Fruit fly (Drosophila melanogaster) whole organism, wandering third instar larva: ENCODE results near the gene AhcyL2.
A peak's percentile ranks its signal among the peaks of the same experiment; 100 is the strongest.

Experiments used
- Abd-B ChIP-seq: fragments of >200 bp; optimal IDR thresholded peaks from 2 replicates; lab custom pipeline; 2017; ENCODE audit warnings: missing biosample characterization, missing genetic modification characterization
- CG32264 ChIP-seq: fragments of 200-800 bp; sonication (Bioruptor generic); optimal IDR thresholded peaks from 2 replicates; lab custom pipeline; 2016; ENCODE audit warnings: missing biosample characterization, missing genetic modification characterization
- CG9705 ChIP-seq: fragments of 200-800 bp; sonication (Bioruptor generic); optimal IDR thresholded peaks from 2 replicates; lab custom pipeline; 2018; ENCODE audit warnings: missing biosample characterization, mild to moderate bottlenecking, missing genetic modification characterization
- CrebA ChIP-seq: fragments of 200-800 bp; sonication (Bioruptor generic); optimal IDR thresholded peaks from 2 replicates; lab custom pipeline; 2016; ENCODE audit warnings: missing biosample characterization, mild to moderate bottlenecking, missing genetic modification characterization, borderline replicate concordance
- Dfd ChIP-seq: fragments of >200 bp; optimal IDR thresholded peaks from 2 replicates; lab custom pipeline; 2017; ENCODE audit warnings: missing biosample characterization, missing genetic modification characterization
- GATAd ChIP-seq: sonication (Bioruptor generic); optimal IDR thresholded peaks from 2 replicates; lab custom pipeline; 2016; ENCODE audit warnings: missing biosample characterization, missing genetic modification characterization
- HLH106 ChIP-seq: fragments of 200-800 bp; optimal IDR thresholded peaks from 3 replicates; lab custom pipeline; 2019; ENCODE audit warnings: missing biosample characterization, mild to moderate bottlenecking, missing genetic modification characterization, moderate library complexity
- Hnf4 ChIP-seq: fragments of 200-800 bp; sonication (Bioruptor generic); optimal IDR thresholded peaks from 2 replicates; lab custom pipeline; 2016; ENCODE audit warnings: missing biosample characterization, mild to moderate bottlenecking, missing genetic modification characterization
- Hr78 ChIP-seq: fragments of >200 bp; optimal IDR thresholded peaks from 2 replicates; lab custom pipeline; 2017; ENCODE audit warnings: missing biosample characterization, missing genetic modification characterization
- Hr83 ChIP-seq: fragments of 200-300 bp; sonication (Bioruptor generic); optimal IDR thresholded peaks from 2 replicates; lab custom pipeline; 2016; ENCODE audit warnings: missing biosample characterization, mild to moderate bottlenecking, missing genetic modification characterization, moderate library complexity; ENCODE audit not compliant: poor library complexity, severe bottlenecking
- Jra ChIP-seq: sonication (Bioruptor generic); optimal IDR thresholded peaks from 2 replicates; lab custom pipeline; 2016; ENCODE audit warnings: missing biosample characterization, missing genetic modification characterization
- Mio ChIP-seq: sonication (Bioruptor generic); optimal IDR thresholded peaks from 2 replicates; lab custom pipeline; 2016; ENCODE audit warnings: missing biosample characterization, missing genetic modification characterization
- Myc ChIP-seq: fragments of >200 bp; optimal IDR thresholded peaks from 2 replicates; lab custom pipeline; 2017
- N ChIP-seq: fragments of >200 bp; optimal IDR thresholded peaks from 2 replicates; lab custom pipeline; 2018; ENCODE audit warnings: missing biosample characterization, missing external identifiers, missing genetic modification characterization
- OdsH ChIP-seq: fragments of 200-800 bp; sonication (Bioruptor generic); optimal IDR thresholded peaks from 2 replicates; lab custom pipeline; 2016; ENCODE audit warnings: missing biosample characterization, mild to moderate bottlenecking, missing genetic modification characterization
- Rel ChIP-seq, 2 experiments: fragments of 200-800 bp; sonication (Bioruptor generic) in 1 of 2; optimal IDR thresholded peaks; 2 replicates in 1 of 2; 3 replicates in 1 of 2; lab custom pipeline; 2016 to 2019; ENCODE audit warnings: mild to moderate bottlenecking in 2 of 2, missing biosample characterization in 2 of 2, missing genetic modification characterization in 2 of 2, moderate library complexity in 1 of 2
- Sp1 ChIP-seq: fragments of 200-800 bp; sonication (Bioruptor generic); optimal IDR thresholded peaks from 3 replicates; lab custom pipeline; 2019; ENCODE audit warnings: missing biosample characterization, mild to moderate bottlenecking, missing genetic modification characterization, moderate library complexity
- Vsx2 ChIP-seq: fragments of 200-300, 225-300 bp; sonication (Bioruptor generic); optimal IDR thresholded peaks from 2 replicates; lab custom pipeline; 2018; ENCODE audit warnings: missing biosample characterization, missing genetic modification characterization; ENCODE audit not compliant: partially characterized antibody
- br ChIP-seq: fragments of 200-800 bp; sonication (Bioruptor generic); optimal IDR thresholded peaks from 2 replicates; lab custom pipeline; 2016; ENCODE audit warnings: missing biosample characterization, missing genetic modification characterization
- brk ChIP-seq: fragments of 200-800 bp; sonication (Bioruptor generic); optimal IDR thresholded peaks from 2 replicates; lab custom pipeline; 2016; ENCODE audit warnings: missing biosample characterization, mild to moderate bottlenecking, missing genetic modification characterization
- dl ChIP-seq, 2 experiments: fragments of 175-275, 200-275 bp in 1 of 2; fragments of 200-275 bp in 1 of 2; sonication (Bioruptor generic); optimal IDR thresholded peaks; lab custom pipeline; 2018; ENCODE audit warnings: mild to moderate bottlenecking in 2 of 2, missing biosample characterization in 2 of 2, missing genetic modification characterization in 2 of 2, moderate library complexity in 2 of 2; ENCODE audit not compliant: partially characterized antibody in 2 of 2, insufficient read depth in 1 of 2
- dmrt93B ChIP-seq: fragments of 200-800 bp; sonication (Bioruptor generic); optimal IDR thresholded peaks from 2 replicates; lab custom pipeline; 2018; ENCODE audit warnings: missing biosample characterization, mild to moderate bottlenecking, missing genetic modification characterization
- dsf ChIP-seq: sonication (Bioruptor generic); optimal IDR thresholded peaks from 2 replicates; lab custom pipeline; 2016; ENCODE audit warnings: missing biosample characterization, missing genetic modification characterization, borderline replicate concordance
- ey ChIP-seq: fragments of 200-800 bp; sonication (Bioruptor generic); optimal IDR thresholded peaks from 2 replicates; lab custom pipeline; 2016; ENCODE audit warnings: missing biosample characterization, missing genetic modification characterization
- foxo ChIP-seq, 2 experiments: fragments of 200-800 bp; sonication (Bioruptor generic); optimal IDR thresholded peaks; 2 replicates in 1 of 2; 3 replicates in 1 of 2; lab custom pipeline; 2016 to 2017; ENCODE audit warnings: missing biosample characterization in 2 of 2, missing genetic modification characterization in 2 of 2
- fru ChIP-seq: fragments of 200-800 bp; sonication (Bioruptor generic); optimal IDR thresholded peaks from 3 replicates; lab custom pipeline; 2016; ENCODE audit warnings: missing biosample characterization, mild to moderate bottlenecking, missing genetic modification characterization
- h ChIP-seq: fragments of 200-800 bp; sonication (Bioruptor generic); optimal IDR thresholded peaks from 3 replicates; lab custom pipeline; 2016; ENCODE audit warnings: missing biosample characterization, mild to moderate bottlenecking, missing genetic modification characterization
- jim ChIP-seq: fragments of 175-275, 200-325 bp; sonication (Bioruptor generic); optimal IDR thresholded peaks from 2 replicates; lab custom pipeline; 2016; ENCODE audit warnings: missing biosample characterization, mild to moderate bottlenecking, missing genetic modification characterization
- psq ChIP-seq: fragments of 200-800 bp; sonication (Bioruptor generic); optimal IDR thresholded peaks from 3 replicates; lab custom pipeline; 2017; ENCODE audit warnings: missing biosample characterization, mild to moderate bottlenecking, missing genetic modification characterization, moderate library complexity
- rgr ChIP-seq: fragments of 200-800 bp; sonication (Bioruptor generic); optimal IDR thresholded peaks from 3 replicates; lab custom pipeline; 2016; ENCODE audit warnings: missing biosample characterization, mild to moderate bottlenecking, missing genetic modification characterization
- sage ChIP-seq: fragments of 200-800 bp; sonication (Bioruptor generic); optimal IDR thresholded peaks from 2 replicates; lab custom pipeline; 2016; ENCODE audit warnings: missing biosample characterization, mild to moderate bottlenecking, missing genetic modification characterization
- sv ChIP-seq: fragments of 200-800 bp; sonication (Bioruptor generic); optimal IDR thresholded peaks from 3 replicates; lab custom pipeline; 2016; ENCODE audit warnings: missing biosample characterization, missing genetic modification characterization
- tai ChIP-seq: sonication (Bioruptor generic); optimal IDR thresholded peaks from 2 replicates; lab custom pipeline; 2016; ENCODE audit warnings: missing biosample characterization, missing genetic modification characterization
- woc ChIP-seq: sonication (Bioruptor generic); optimal IDR thresholded peaks from 2 replicates; lab custom pipeline; 2016; ENCODE audit warnings: missing biosample characterization, mild to moderate bottlenecking, missing genetic modification characterization

AhcyL2 gene

DNA sequence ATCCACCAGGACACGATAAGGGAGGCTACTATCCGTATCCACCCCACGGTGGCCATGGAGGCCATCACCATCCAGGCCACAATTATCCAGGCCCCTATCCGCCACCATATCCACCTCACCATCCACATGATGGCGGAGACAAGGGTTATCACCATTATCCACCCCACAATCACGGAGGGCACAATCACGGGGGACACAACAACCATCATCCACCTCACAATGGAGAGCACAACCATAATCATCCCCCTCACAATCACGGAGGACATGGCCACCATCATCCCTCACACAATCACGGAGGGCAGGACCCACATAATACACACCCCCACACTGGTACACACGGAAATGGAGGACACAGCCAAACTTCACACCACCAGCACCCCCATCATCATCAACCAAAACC is 47.8 kb upstream of the AhcyL2 start:
- TF ChIP-seq Jra (GFP tag; lab: Kevin White, UChicago) (no peak), Abd-B (GFP tag; lab: Kevin White, UChicago) (no peak), ey (GFP tag; lab: Kevin White, UChicago) (no peak), CG32264 (GFP tag; lab: Kevin White, UChicago) (no peak), tai (GFP tag; lab: Kevin White, UChicago) (no peak), Rel (GFP tag; optimal IDR thresholded peaks at IDR 0.05; lab: Kevin White, UChicago) (no peak), Rel (tag; optimal IDR thresholded peaks at IDR 0.05; lab: Kevin White, UChicago) (no peak), psq (GFP tag; lab: Kevin White, UChicago) (no peak), jim (GFP tag; lab: Kevin White, UChicago) (no peak), GATAd (GFP tag; lab: Kevin White, UChicago) (no peak), br (GFP tag; lab: Kevin White, UChicago) (no peak), Hr78 (GFP tag; lab: Kevin White, UChicago) (no peak), dl (GFP tag; optimal IDR thresholded peaks at IDR 0.05; lab: Kevin White, UChicago; ENCODE audit: insufficient read depth in 1 of 2, partially characterized antibody in 2 of 2) (no peak), rgr (no peak), HLH106 (tag; lab: Kevin White, UChicago) (no peak)

- TF ChIP-seq Vsx2 (GFP tag; lab: Kevin White, UChicago): no peak
- TF ChIP-seq h (GFP tag; lab: Kevin White, UChicago): no peak
- no peak for TF ChIP-seq dl (GFP tag; optimal IDR thresholded peaks at IDR 0.05; lab: Kevin White, UChicago; ENCODE audit: insufficient read depth in 1 of 2, partially characterized antibody in 2 of 2)
- no peak for TF ChIP-seq Mio (GFP tag; lab: Kevin White, UChicago)
- TF ChIP-seq CG32264 (GFP tag; lab: Kevin White, UChicago): no peak
- TF ChIP-seq dsf (GFP tag; lab: Kevin White, UChicago): no peak
- TF ChIP-seq Rel (GFP tag; optimal IDR thresholded peaks at IDR 0.05; lab: Kevin White, UChicago): no peak
- TF ChIP-seq Rel (tag; optimal IDR thresholded peaks at IDR 0.05; lab: Kevin White, UChicago): no peak
- no peak for TF ChIP-seq woc (GFP tag; lab: Kevin White, UChicago)
- no peak for TF ChIP-seq fru (GFP tag; lab: Kevin White, UChicago)
- no peak for TF ChIP-seq Myc (lab: Kevin White, UChicago)
- TF ChIP-seq dmrt93B (GFP tag; lab: Kevin White, UChicago): no peak
- TF ChIP-seq brk (GFP tag; lab: Kevin White, UChicago): no peak
- TF ChIP-seq Hr78 (GFP tag; lab: Kevin White, UChicago): no peak
- TF ChIP-seq tai (GFP tag; lab: Kevin White, UChicago): no peak
- no peak for TF ChIP-seq CrebA (GFP tag; lab: Kevin White, UChicago)
- TF ChIP-seq Abd-B (GFP tag; lab: Kevin White, UChicago): no peak
- TF ChIP-seq rgr: no peak
- TF ChIP-seq N (GFP tag; lab: Kevin White, UChicago): no peak
Observed at dm6 chr3R:17028393-17028792, 46.4 kb upstream of the AhcyL2 start, which contains the start of gene CG5225. Gene CG5225 (plus strand): TSS chr3R:17028693.

DNA sequence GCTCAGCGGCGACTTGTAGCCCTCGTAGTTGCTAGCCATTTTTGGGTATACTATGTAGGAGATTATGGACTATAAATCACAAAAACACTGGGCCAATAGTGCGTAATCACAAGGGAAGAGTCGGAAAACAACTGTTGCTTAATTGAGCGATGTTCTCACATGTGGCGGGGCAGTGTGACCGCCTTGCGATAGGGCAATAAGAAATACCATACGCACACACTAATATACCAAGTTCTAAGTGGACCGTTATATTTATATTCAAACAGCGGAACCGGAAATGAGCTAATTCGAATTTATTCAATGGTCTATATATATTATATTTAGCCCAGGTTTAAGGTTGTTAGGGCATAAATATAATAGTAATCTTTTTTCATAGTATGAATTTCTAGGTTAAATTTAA is 39.0 kb upstream of the AhcyL2 start, which contains the start of gene Adsl:
Gene Adsl, minus strand, starts transcription at position 165 of the 400 bp plus-strand sequence.
- TF ChIP-seq brk (GFP tag; lab: Kevin White, UChicago) (no peak), br (GFP tag; lab: Kevin White, UChicago) (peak; percentile 29), fru (GFP tag; lab: Kevin White, UChicago) (no peak), sv (peak; percentile 15), OdsH (GFP tag; lab: Kevin White, UChicago) (peak; percentile 53), Jra (GFP tag; lab: Kevin White, UChicago) (no peak), sage (GFP tag; lab: Kevin White, UChicago) (peak; percentile 34), Hr83 (peak; percentile 46), HLH106 (tag; lab: Kevin White, UChicago) (peak; percentile 54), Hr78 (GFP tag; lab: Kevin White, UChicago) (no peak), Sp1 (GFP tag; lab: Kevin White, UChicago) (peak; percentile 66), dmrt93B (GFP tag; lab: Kevin White, UChicago) (peak; percentile 63), CG9705 (GFP tag; lab: Kevin White, UChicago) (peak; percentile 65), rgr (no peak), Hnf4 (GFP tag; lab: Kevin White, UChicago) (peak; percentile 38), Dfd (no peak), psq (GFP tag; lab: Kevin White, UChicago) (no peak), h (GFP tag; lab: Kevin White, UChicago) (peak; percentile 57), CrebA (GFP tag; lab: Kevin White, UChicago) (peak; percentile 32), foxo (GFP tag; optimal IDR thresholded peaks at IDR 0.05; lab: Kevin White, UChicago) (peak in 1 of 2 experiments; percentile 37)
